Worm (Caenorhabditis elegans) whole organism, L1 larva: ENCODE results near the gene F47B8.4.

Experiments
- C04F5.9 ChIP-seq: sonication (generic microtip); optimal IDR thresholded peaks from 2 replicates; lab custom pipeline; 2016; ENCODE audit warnings: missing genetic modification characterization, missing compliant biosample characterization
- Y116A8C.19 ChIP-seq: sonication (generic microtip); optimal IDR thresholded peaks from 2 replicates; lab custom pipeline; 2016; ENCODE audit warnings: missing compliant biosample characterization, missing genetic modification characterization, borderline replicate concordance
- aha-1 ChIP-seq: fragments of 150-350 bp; optimal IDR thresholded peaks from 2 replicates; lab custom pipeline; 2014; ENCODE audit warnings: missing biosample characterization, missing genetic modification characterization
- alr-1 ChIP-seq: fragments of 200-800 bp; sonication (Bioruptor generic); optimal IDR thresholded peaks from 2 replicates; lab custom pipeline; 2018; ENCODE audit warnings: borderline replicate concordance, mild to moderate bottlenecking, missing genetic modification characterization, missing compliant biosample characterization
- aly-2 ChIP-seq: fragments of 150-350 bp; optimal IDR thresholded peaks from 2 replicates; lab custom pipeline; 2014; ENCODE audit warnings: missing biosample characterization, missing genetic modification characterization
- ama-1 ChIP-seq: fragments of 150-350 bp; optimal IDR thresholded peaks from 2 replicates; lab custom pipeline; 2014
- blmp-1 ChIP-seq: fragments of 150-350 bp; optimal IDR thresholded peaks from 2 replicates; lab custom pipeline; 2014; ENCODE audit warnings: missing biosample characterization, missing genetic modification characterization
- ceh-63 ChIP-seq: fragments of 200-800 bp; sonication (Bioruptor generic); optimal IDR thresholded peaks from 2 replicates; lab custom pipeline; 2018; ENCODE audit warnings: mild to moderate bottlenecking, missing genetic modification characterization, missing compliant biosample characterization
- ceh-82 ChIP-seq, 3 experiments: fragments of 150-350 bp in 1 of 3; sonication (generic microtip) in 2 of 3; optimal IDR thresholded peaks; 2 replicates each; lab custom pipeline; 2014 to 2017; ENCODE audit warnings: missing biosample characterization in 3 of 3, missing genetic modification characterization in 3 of 3
- ceh-90 ChIP-seq: sonication (generic microtip); optimal IDR thresholded peaks from 2 replicates; lab custom pipeline; 2016; ENCODE audit warnings: missing genetic modification characterization, missing compliant biosample characterization
- ces-1 ChIP-seq: fragments of 150-350 bp; optimal IDR thresholded peaks from 2 replicates; lab custom pipeline; 2014; ENCODE audit warnings: missing biosample characterization, missing genetic modification reagents, missing genetic modification characterization
- dpl-1 ChIP-seq, 3 experiments: fragments of 150-350 bp in 2 of 3; sonication (generic microtip) in 1 of 3; optimal IDR thresholded peaks; 2 replicates each; lab custom pipeline; 2014 to 2017; ENCODE audit warnings: missing biosample characterization in 3 of 3, missing genetic modification characterization in 3 of 3, missing genetic modification reagents in 3 of 3
- dsc-1 ChIP-seq: sonication (generic microtip); optimal IDR thresholded peaks from 2 replicates; lab custom pipeline; 2016; ENCODE audit warnings: mild to moderate bottlenecking, missing genetic modification characterization, missing compliant biosample characterization
- efl-1 ChIP-seq, 4 experiments: fragments of 150-350 bp; optimal IDR thresholded peaks in 3 of 4; peaks in 1 of 4; 1 replicate in 1 of 4; 2 replicates in 3 of 4; lab custom pipeline; 2014; ENCODE audit warnings: missing biosample characterization in 2 of 4, missing genetic modification characterization in 2 of 4, missing genetic modification reagents in 2 of 4
- efl-3 ChIP-seq: fragments of 200-800 bp; sonication (Bioruptor generic); optimal IDR thresholded peaks from 2 replicates; lab custom pipeline; 2018; ENCODE audit warnings: mild to moderate bottlenecking, missing genetic modification characterization, missing compliant biosample characterization
- egl-13 ChIP-seq: sonication (generic microtip); optimal IDR thresholded peaks from 2 replicates; lab custom pipeline; 2016; ENCODE audit warnings: missing genotype, missing genetic modification reagents, missing genetic modification characterization, missing compliant biosample characterization
- egl-27 ChIP-seq, 2 experiments: fragments of 150-350 bp in 1 of 2; sonication (generic microtip); optimal IDR thresholded peaks; 3 replicates each; lab custom pipeline; 2017 to 2018; ENCODE audit warnings: missing biosample characterization in 2 of 2, missing genetic modification characterization in 2 of 2, missing genetic modification reagents in 2 of 2
- elt-3 ChIP-seq, 6 experiments: fragments of 150-350 bp in 1 of 6; sonication (generic microtip); optimal IDR thresholded peaks; 2 replicates each; lab custom pipeline; 2017 to 2018; ENCODE audit warnings: missing biosample characterization in 6 of 6, missing genetic modification characterization in 6 of 6, inconsistent platforms in 1 of 6
- ets-5 ChIP-seq: fragments of 200-800 bp; sonication (Bioruptor generic); IDR thresholded peaks from 2 replicates; pipeline ENCODE4 v1.3.6; 2022; ENCODE audit warnings: missing genetic modification characterization, missing compliant biosample characterization
- fkh-10 ChIP-seq: sonication (generic microtip); optimal IDR thresholded peaks from 2 replicates; lab custom pipeline; 2017; ENCODE audit warnings: missing biosample characterization, missing genetic modification reagents, missing genetic modification characterization
- fkh-8 ChIP-seq: sonication (generic microtip); optimal IDR thresholded peaks from 2 replicates; lab custom pipeline; 2016; ENCODE audit warnings: mild to moderate bottlenecking, missing genetic modification characterization, missing compliant biosample characterization
- grh-1 ChIP-seq: fragments of 200-800 bp; sonication (Bioruptor generic); IDR thresholded peaks from 2 replicates; pipeline ENCODE4 v1.3.6; 2022; ENCODE audit warnings: missing genetic modification reagents, missing genetic modification characterization, missing compliant biosample characterization
- hlh-17 ChIP-seq: fragments of 200-800 bp; sonication (Bioruptor generic); optimal IDR thresholded peaks from 2 replicates; lab custom pipeline; 2018; ENCODE audit warnings: missing genetic modification characterization, mild to moderate bottlenecking, missing compliant biosample characterization, moderate library complexity, borderline replicate concordance
- hlh-4 ChIP-seq: sonication (generic microtip); optimal IDR thresholded peaks from 2 replicates; lab custom pipeline; 2016; ENCODE audit warnings: mild to moderate bottlenecking, missing genetic modification characterization, missing compliant biosample characterization
- irx-1 ChIP-seq: sonication (generic microtip); optimal IDR thresholded peaks from 2 replicates; lab custom pipeline; 2016; ENCODE audit warnings: missing genetic modification characterization, missing compliant biosample characterization
- lin-14 ChIP-seq: fragments of 200-800 bp; sonication (Bioruptor generic); optimal IDR thresholded peaks from 2 replicates; lab custom pipeline; 2018; ENCODE audit warnings: mild to moderate bottlenecking, missing genetic modification characterization, moderate library complexity, missing compliant biosample characterization
- lin-35 ChIP-seq, 2 experiments: fragments of 150-350 bp; optimal IDR thresholded peaks; 2 replicates each; lab custom pipeline; 2014; ENCODE audit warnings: missing biosample characterization in 2 of 2, missing genetic modification characterization in 2 of 2, missing genetic modification reagents in 2 of 2
- lir-3 ChIP-seq: sonication (generic microtip); optimal IDR thresholded peaks from 2 replicates; lab custom pipeline; 2016; ENCODE audit warnings: mild to moderate bottlenecking, missing genetic modification characterization, moderate library complexity, missing compliant biosample characterization; ENCODE audit not compliant: poor library complexity
- lsy-2 ChIP-seq, 2 experiments: fragments of 150-350 bp; optimal IDR thresholded peaks; 2 replicates each; lab custom pipeline; 2014; ENCODE audit warnings: missing biosample characterization in 2 of 2, missing genetic modification characterization in 2 of 2
- mab-9 ChIP-seq: fragments of 200-800 bp; sonication (Bioruptor generic); IDR thresholded peaks from 2 replicates; pipeline ENCODE4 v1.3.6; 2022; ENCODE audit warnings: missing genetic modification reagents, missing genetic modification characterization, missing compliant biosample characterization
- mef-2 ChIP-seq: fragments of 150-350 bp; optimal IDR thresholded peaks from 2 replicates; lab custom pipeline; 2014; ENCODE audit warnings: missing biosample characterization, missing genetic modification characterization
- mep-1 ChIP-seq: fragments of 150-350 bp; optimal IDR thresholded peaks from 2 replicates; lab custom pipeline; 2014; ENCODE audit warnings: missing biosample characterization, missing genetic modification characterization
- nhr-28 ChIP-seq: fragments of 150-350 bp; optimal IDR thresholded peaks from 2 replicates; lab custom pipeline; 2014; ENCODE audit warnings: missing biosample characterization, missing genetic modification characterization
- nhr-71 ChIP-seq: sonication (generic microtip); optimal IDR thresholded peaks from 2 replicates; lab custom pipeline; 2016; ENCODE audit warnings: mild to moderate bottlenecking, missing genetic modification characterization, moderate library complexity, missing compliant biosample characterization
- nhr-76 ChIP-seq: sonication (generic microtip); optimal IDR thresholded peaks from 2 replicates; lab custom pipeline; 2017; ENCODE audit warnings: missing biosample characterization, missing genetic modification characterization
- nhr-84 ChIP-seq: sonication (generic microtip); optimal IDR thresholded peaks from 2 replicates; lab custom pipeline; 2017; ENCODE audit warnings: missing biosample characterization, missing genetic modification characterization
- nhr-85 ChIP-seq: sonication (generic microtip); peaks from one replicate; lab custom pipeline; 2016; ENCODE audit warnings: missing genetic modification characterization, inconsistent platforms, missing compliant biosample characterization
- nhr-90 ChIP-seq: sonication (generic microtip); optimal IDR thresholded peaks from 2 replicates; lab custom pipeline; 2016; ENCODE audit warnings: mild to moderate bottlenecking, missing genetic modification characterization, missing compliant biosample characterization; ENCODE audit not compliant: poor library complexity
- pag-3 ChIP-seq: sonication (generic microtip); optimal IDR thresholded peaks from 2 replicates; lab custom pipeline; 2017; ENCODE audit warnings: missing genetic modification characterization, mild to moderate bottlenecking, missing compliant biosample characterization, antibody characterized with exemption, borderline replicate concordance; ENCODE audit not compliant: insufficient read depth
- pqm-1 ChIP-seq: sonication (generic microtip); optimal IDR thresholded peaks from 3 replicates; lab custom pipeline; 2017; ENCODE audit warnings: missing biosample characterization, missing genetic modification characterization
- rnt-1 ChIP-seq: sonication (generic microtip); optimal IDR thresholded peaks from 2 replicates; lab custom pipeline; 2016; ENCODE audit warnings: mild to moderate bottlenecking, missing genetic modification characterization, moderate library complexity, missing compliant biosample characterization
- snpc-4 ChIP-seq: fragments of 150-350 bp; optimal IDR thresholded peaks from 2 replicates; lab custom pipeline; 2014; ENCODE audit warnings: missing biosample characterization, missing genetic modification characterization
- snu-23 ChIP-seq: sonication (generic microtip); optimal IDR thresholded peaks from 2 replicates; lab custom pipeline; 2016; ENCODE audit warnings: missing genetic modification characterization, missing compliant biosample characterization
- sox-4 ChIP-seq: sonication (generic microtip); optimal IDR thresholded peaks from 2 replicates; lab custom pipeline; 2016; ENCODE audit warnings: missing genetic modification characterization, missing compliant biosample characterization
- sptf-1 ChIP-seq: fragments of 150-350 bp; optimal IDR thresholded peaks from 2 replicates; lab custom pipeline; 2014; ENCODE audit warnings: missing biosample characterization, missing genetic modification characterization
- tlp-1 ChIP-seq: fragments of 150-350 bp; optimal IDR thresholded peaks from 2 replicates; lab custom pipeline; 2014; ENCODE audit warnings: missing biosample characterization, missing genetic modification characterization
- unc-30 ChIP-seq: sonication (generic microtip); optimal IDR thresholded peaks from 2 replicates; lab custom pipeline; 2017; ENCODE audit warnings: missing biosample characterization, missing genetic modification characterization
- unc-62 ChIP-seq: fragments of 150-350 bp; optimal IDR thresholded peaks from 2 replicates; lab custom pipeline; 2014; ENCODE audit warnings: missing biosample characterization, missing genetic modification reagents, missing genetic modification characterization
- unc-98 ChIP-seq: fragments of 200-800 bp; sonication (Bioruptor generic); IDR thresholded peaks from 2 replicates; pipeline ENCODE4 v1.3.6; 2022; ENCODE audit warnings: missing genetic modification characterization, missing compliant biosample characterization
- xbp-1 ChIP-seq: sonication (generic microtip); optimal IDR thresholded peaks from 2 replicates; lab custom pipeline; 2016; ENCODE audit warnings: missing genetic modification characterization, missing compliant biosample characterization
- zip-4 ChIP-seq: fragments of 200-800 bp; sonication (Bioruptor generic); optimal IDR thresholded peaks from 2 replicates; lab custom pipeline; 2018; ENCODE audit warnings: mild to moderate bottlenecking, missing genetic modification characterization, moderate library complexity, missing compliant biosample characterization

Gene F47B8.4

ce11 chrV:14347234-14347826 lies 22.9 kb upstream of the F47B8.4 start, which contains the start of gene cept-2:
Gene cept-2 (plus strand): TSS chrV:14347766.
- peak; percentile 78 for TF ChIP-seq aly-2
- TF ChIP-seq nhr-71 (tag; lab: Kevin White, UChicago), result peak; percentile 97
- peak; percentile 91 for TF ChIP-seq blmp-1
- no peak for TF ChIP-seq sptf-1
- peak; percentile 66 for TF ChIP-seq zip-4
- peak; percentile 67 for TF ChIP-seq ceh-90
- TF ChIP-seq alr-1 (tag; lab: Kevin White, UChicago), result no peak
- TF ChIP-seq mep-1 (tag; lab: Kevin White, UChicago), result peak; percentile 94
- TF ChIP-seq hlh-17 (GFP tag; lab: Kevin White, UChicago), result no peak
- peak; percentile 93 for TF ChIP-seq xbp-1 (tag; lab: Kevin White, UChicago)
- peak; percentile 84 to 95 (median 94) for TF ChIP-seq ceh-82 (tag; optimal IDR thresholded peaks at IDR 0.05; lab: Kevin White, UChicago)
- no peak for TF ChIP-seq ceh-63 (GFP tag; lab: Kevin White, UChicago)
- TF ChIP-seq pag-3, result peak; percentile 82
- TF ChIP-seq lin-35 (GFP tag; optimal IDR thresholded peaks at IDR 0.05; lab: Kevin White, UChicago), result peak; percentile 87 to 88
- TF ChIP-seq snpc-4, result peak; percentile 89
- TF ChIP-seq nhr-84 (tag; lab: Kevin White, UChicago), result no peak
- no peak for TF ChIP-seq ets-5 (GFP tag; lab: Robert Waterston, UW)
- TF ChIP-seq dsc-1 (tag; lab: Kevin White, UChicago), result peak; percentile 94
- TF ChIP-seq fkh-8 (tag; lab: Kevin White, UChicago), result peak; percentile 95
- TF ChIP-seq C04F5.9 (tag; lab: Kevin White, UChicago), result peak; percentile 80
- peak; percentile 86 to 89 (median 87) for TF ChIP-seq dpl-1 (GFP tag; optimal IDR thresholded peaks at IDR 0.05; lab: Kevin White, UChicago)
- no peak for TF ChIP-seq unc-62 (GFP tag; lab: Kevin White, UChicago)
- TF ChIP-seq egl-13 (tag; lab: Kevin White, UChicago), result peak; percentile 91
- no peak for TF ChIP-seq hlh-4
- TF ChIP-seq fkh-10 (GFP tag; lab: Kevin White, UChicago), result peak; percentile 70
- TF ChIP-seq irx-1 (tag; lab: Kevin White, UChicago), result peak; percentile 82
- no peak for TF ChIP-seq nhr-28 (tag; lab: Kevin White, UChicago)
- TF ChIP-seq lir-3 (tag; lab: Kevin White, UChicago), result peak; percentile 93
- no peak for TF ChIP-seq tlp-1
- TF ChIP-seq mef-2 (tag; lab: Kevin White, UChicago), result peak; percentile 37
- TF ChIP-seq efl-3 (GFP tag; lab: Kevin White, UChicago), result peak; percentile 31
- TF ChIP-seq pqm-1 (tag; lab: Kevin White, UChicago), result no peak
- TF ChIP-seq aha-1 (tag; lab: Kevin White, UChicago), result peak; percentile 9
- peak; percentile 93 to 96 for TF ChIP-seq lsy-2 (tag; optimal IDR thresholded peaks at IDR 0.05; lab: Kevin White, UChicago)
- peak; percentile 91 for TF ChIP-seq nhr-90 (tag; lab: Kevin White, UChicago)
- TF ChIP-seq lin-14, result peak; percentile 96
- peak in 1 of 2 experiments; percentile 56 for TF ChIP-seq egl-27 (tag; optimal IDR thresholded peaks at IDR 0.05; lab: Kevin White, UChicago)
- TF ChIP-seq mab-9 (GFP tag; lab: Robert Waterston, UW), result peak; percentile 81
- no peak for TF ChIP-seq nhr-76
- TF ChIP-seq ces-1, result no peak
- peak; percentile 44; the same call in 1 of the 2 replicates for TF ChIP-seq unc-98
- peak; percentile 97 for TF ChIP-seq snu-23 (GFP tag; lab: Kevin White, UChicago)
- TF ChIP-seq nhr-85 (tag; lab: Kevin White, UChicago), result peak; percentile 96
- peak; percentile 89 for TF ChIP-seq sox-4 (tag; lab: Kevin White, UChicago)
- TF ChIP-seq ama-1 (lab: Kevin White, UChicago), result peak; percentile 52
- TF ChIP-seq grh-1 (GFP tag; lab: Robert Waterston, UW), result peak; percentile 83
- peak; percentile 91 to 93 for TF ChIP-seq efl-1 (optimal IDR thresholded peaks at IDR 0.05; lab: Kevin White, UChicago)
- TF ChIP-seq efl-1 (GFP tag; optimal IDR thresholded peaks at IDR 0.05 in 1 of 2; lab: Kevin White, UChicago), result peak; percentile 85 to 98
- no peak for TF ChIP-seq Y116A8C.19 (tag; lab: Kevin White, UChicago)
- peak in 3 of 6 experiments; percentile 37 to 93 (median 76) for TF ChIP-seq elt-3 (tag; optimal IDR thresholded peaks at IDR 0.05; lab: Kevin White, UChicago)
- TF ChIP-seq rnt-1 (tag; lab: Kevin White, UChicago), result peak; percentile 98
- no peak for TF ChIP-seq unc-30 (tag; lab: Kevin White, UChicago)
